Worm (Caenorhabditis elegans) whole organism, young adult: ENCODE results near the gene nep-3.

Experiments
- B0261.1 ChIP-seq: sonication (generic microtip); optimal IDR thresholded peaks from 2 replicates; lab custom pipeline; 2016; ENCODE audit warnings: mild to moderate bottlenecking, missing genetic modification characterization, moderate library complexity, missing compliant biosample characterization
- C06A6.2 ChIP-seq: fragments of 200-800 bp; sonication (Bioruptor generic); conservative IDR thresholded peaks from 2 replicates; pipeline ENCODE4 v1.3.6; 2022; ENCODE audit warnings: missing genetic modification characterization, missing compliant biosample characterization
- F23B12.7 ChIP-seq: sonication (generic microtip); optimal IDR thresholded peaks from 2 replicates; lab custom pipeline; 2017; ENCODE audit warnings: missing genetic modification characterization, mild to moderate bottlenecking, missing compliant biosample characterization, antibody characterized with exemption, moderate library complexity; ENCODE audit not compliant: insufficient read depth
- F52B5.7 ChIP-seq: sonication (generic microtip); optimal IDR thresholded peaks from 2 replicates; lab custom pipeline; 2016; ENCODE audit warnings: mild to moderate bottlenecking, missing genetic modification characterization, missing compliant biosample characterization
- T26A5.8 ChIP-seq: sonication (generic microtip); optimal IDR thresholded peaks from 2 replicates; lab custom pipeline; 2016; ENCODE audit warnings: missing genetic modification characterization, missing compliant biosample characterization
- Y56A3A.18 ChIP-seq: fragments of 200-800 bp; sonication (Bioruptor generic); IDR thresholded peaks from 2 replicates; pipeline ENCODE4 v1.3.6; 2022; ENCODE audit warnings: missing genetic modification reagents, missing genetic modification characterization, missing compliant biosample characterization
- akir-1 ChIP-seq: fragments of 200-800 bp; sonication (Bioruptor generic); optimal IDR thresholded peaks from 2 replicates; lab custom pipeline; 2018; ENCODE audit warnings: mild to moderate bottlenecking, missing genetic modification characterization, moderate library complexity, missing compliant biosample characterization
- atf-7 ChIP-seq: sonication (generic microtip); optimal IDR thresholded peaks from 2 replicates; lab custom pipeline; 2017; ENCODE audit warnings: mild to moderate bottlenecking, missing genetic modification characterization, missing compliant biosample characterization
- cebp-2 ChIP-seq: fragments of 200-800 bp; sonication (Bioruptor generic); IDR thresholded peaks from 2 replicates; pipeline ENCODE4 v1.3.6; 2022; ENCODE audit warnings: missing genetic modification characterization, missing compliant biosample characterization
- ceh-100 ChIP-seq: fragments of 200-800 bp; sonication (Bioruptor generic); IDR thresholded peaks from 2 replicates; pipeline ENCODE4 v1.3.6; 2022; ENCODE audit warnings: missing genetic modification reagents, missing genetic modification characterization, missing compliant biosample characterization
- ceh-91 ChIP-seq: fragments of 200-800 bp; sonication (Bioruptor generic); IDR thresholded peaks from 2 replicates; pipeline ENCODE4 v1.3.6; 2022; ENCODE audit warnings: missing genetic modification reagents, missing genetic modification characterization, missing compliant biosample characterization
- dox-1 ChIP-seq: fragments of 200-800 bp; sonication (Bioruptor generic); IDR thresholded peaks from 2 replicates; pipeline ENCODE4 v1.3.6; 2022; ENCODE audit warnings: missing genetic modification reagents, missing genetic modification characterization, missing compliant biosample characterization
- dpff-1 ChIP-seq: sonication (generic microtip); optimal IDR thresholded peaks from 2 replicates; lab custom pipeline; 2017; ENCODE audit warnings: mild to moderate bottlenecking, missing genetic modification characterization, missing compliant biosample characterization
- egl-44 ChIP-seq: fragments of 200-800 bp; sonication (Bioruptor generic); IDR thresholded peaks from 2 replicates; pipeline ENCODE4 v1.3.6; 2022; ENCODE audit warnings: missing genetic modification reagents, missing genetic modification characterization, missing compliant biosample characterization
- ekl-4 ChIP-seq: fragments of 200-800 bp; sonication (Bioruptor generic); IDR thresholded peaks from 2 replicates; pipeline ENCODE4 v1.3.6; 2022; ENCODE audit warnings: missing genetic modification reagents, missing genetic modification characterization, missing compliant biosample characterization
- gei-17 ChIP-seq: fragments of 200-800 bp; sonication (Bioruptor generic); optimal IDR thresholded peaks from 2 replicates; lab custom pipeline; 2018; ENCODE audit warnings: mild to moderate bottlenecking, missing genetic modification characterization, missing compliant biosample characterization
- madf-3 ChIP-seq: fragments of 200-800 bp; sonication (Bioruptor generic); IDR thresholded peaks from 2 replicates; pipeline ENCODE4 v1.3.6; 2022; ENCODE audit warnings: missing genetic modification reagents, missing genetic modification characterization, missing compliant biosample characterization
- mcd-1 ChIP-seq: fragments of 200-800 bp; sonication (Bioruptor generic); IDR thresholded peaks from 2 replicates; pipeline ENCODE4 v1.3.6; 2022; ENCODE audit warnings: missing genetic modification reagents, missing genetic modification characterization, missing compliant biosample characterization
- mes-4 ChIP-seq: sonication (generic microtip); optimal IDR thresholded peaks from 2 replicates; lab custom pipeline; 2016; ENCODE audit warnings: missing genotype, missing genetic modification characterization, missing compliant biosample characterization
- nfya-1 ChIP-seq: sonication (generic microtip); optimal IDR thresholded peaks from 2 replicates; lab custom pipeline; 2017; ENCODE audit warnings: antibody characterized with exemption, missing compliant biosample characterization, missing genetic modification characterization, borderline replicate concordance; ENCODE audit not compliant: insufficient read depth
- nfya-2 ChIP-seq: fragments of 200-800 bp; sonication (Bioruptor generic); IDR thresholded peaks from 2 replicates; pipeline ENCODE4 v1.3.6; 2022; ENCODE audit warnings: missing genetic modification reagents, missing genetic modification characterization, missing compliant biosample characterization
- nfyb-1 ChIP-seq: fragments of 200-800 bp; sonication (Bioruptor generic); IDR thresholded peaks from 2 replicates; pipeline ENCODE4 v1.3.6; 2022; ENCODE audit warnings: missing genetic modification reagents, missing genetic modification characterization, missing compliant biosample characterization
- nhr-27 ChIP-seq: fragments of 200-800 bp; sonication (Bioruptor generic); optimal IDR thresholded peaks from 2 replicates; lab custom pipeline; 2018; ENCODE audit warnings: mild to moderate bottlenecking, missing genetic modification characterization, moderate library complexity, missing compliant biosample characterization
- sdz-38 ChIP-seq: sonication (generic microtip); optimal IDR thresholded peaks from 2 replicates; lab custom pipeline; 2016; ENCODE audit warnings: missing genotype, missing genetic modification characterization, missing compliant biosample characterization
- snpc-1.3 ChIP-seq: sonication (generic microtip); optimal IDR thresholded peaks from 2 replicates; lab custom pipeline; 2017; ENCODE audit warnings: missing genetic modification characterization, mild to moderate bottlenecking, missing compliant biosample characterization, antibody characterized with exemption, moderate library complexity, missing genotype, missing genetic modification reagents; ENCODE audit not compliant: insufficient read depth
- somi-1 ChIP-seq: fragments of 200-800 bp; sonication (Bioruptor generic); optimal IDR thresholded peaks from 2 replicates; lab custom pipeline; 2018; ENCODE audit warnings: mild to moderate bottlenecking, missing genetic modification characterization, missing compliant biosample characterization
- tbx-9 ChIP-seq: sonication (generic microtip); optimal IDR thresholded peaks from 2 replicates; lab custom pipeline; 2016; ENCODE audit warnings: borderline replicate concordance, missing genetic modification characterization, inconsistent platforms, missing compliant biosample characterization
- tlf-1 ChIP-seq: fragments of 200-800 bp; sonication (Bioruptor generic); optimal IDR thresholded peaks from 2 replicates; lab custom pipeline; 2018; ENCODE audit warnings: mild to moderate bottlenecking, missing genetic modification characterization, missing compliant biosample characterization
- zfh-2 ChIP-seq: fragments of 200-800 bp; sonication (Bioruptor generic); conservative IDR thresholded peaks from 2 replicates; pipeline ENCODE4 v1.3.6; 2022; ENCODE audit warnings: missing genetic modification reagents, missing genetic modification characterization, missing compliant biosample characterization
- ztf-28 ChIP-seq: fragments of 200-800 bp; sonication (Bioruptor generic); IDR thresholded peaks from 2 replicates; pipeline ENCODE4 v1.3.6; 2022; ENCODE audit warnings: missing genetic modification reagents, missing genetic modification characterization, missing compliant biosample characterization
- ztf-6 ChIP-seq: fragments of 200-800 bp; sonication (Bioruptor generic); IDR thresholded peaks from 2 replicates; pipeline ENCODE4 v1.3.6; 2022; ENCODE audit warnings: missing genetic modification reagents, missing genetic modification characterization, missing compliant biosample characterization

The nep-3 gene

DNA sequence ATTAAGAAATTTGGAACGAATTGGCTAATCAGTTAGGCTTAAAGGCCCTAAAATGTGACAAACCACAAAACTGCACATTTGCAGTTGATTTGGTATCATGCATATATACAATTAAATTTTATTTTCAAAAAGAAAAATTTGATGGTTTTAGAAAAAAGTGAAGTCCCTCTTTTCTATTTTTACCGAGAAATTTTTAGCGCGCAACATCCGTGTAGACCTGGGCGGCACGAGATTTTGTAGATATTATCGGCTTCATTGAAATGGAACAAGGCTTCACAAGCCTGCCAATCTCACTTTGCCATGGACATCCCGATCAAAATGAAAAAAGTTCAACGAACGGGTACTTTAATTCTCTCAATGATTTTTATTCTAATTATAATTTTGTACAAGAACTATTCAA, 31.0 kb downstream of the nep-3 start, which contains the start of gene C17A2.2:
Gene C17A2.2, plus strand, starts transcription at position 301 of the 400 bp plus-strand sequence.
- TF ChIP-seq zfh-2 (GFP tag; lab: Robert Waterston, UW) (no peak), tbx-9 (tag; lab: Kevin White, UChicago) (no peak), nfya-2 (GFP tag; lab: Robert Waterston, UW) (no peak), somi-1 (GFP tag; lab: Kevin White, UChicago) (no peak), nhr-27 (tag; lab: Kevin White, UChicago) (no peak), sdz-38 (tag; lab: Kevin White, UChicago) (no peak)

DNA sequence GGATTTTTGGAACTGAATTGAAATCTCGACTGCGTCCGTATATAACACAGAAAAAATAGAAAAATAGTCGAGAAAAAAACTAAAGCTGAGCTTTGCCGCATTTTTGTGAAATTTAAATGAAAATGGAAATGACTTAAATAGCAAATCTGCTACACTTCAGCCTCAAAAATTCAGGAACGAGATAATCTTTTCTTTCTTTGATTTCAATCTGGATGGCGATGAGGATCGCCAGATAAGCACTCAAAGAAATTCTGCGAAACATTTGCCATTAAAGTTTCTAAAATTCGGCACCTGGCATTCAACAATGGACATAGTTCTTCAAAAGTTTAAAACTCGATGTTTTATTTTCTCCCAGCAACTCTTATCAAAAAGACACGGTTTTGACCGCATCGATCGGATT, 33.7 kb downstream of the nep-3 start, which contains the start of the genes C17A2.7 and C17A2.3:
Gene C17A2.7, minus strand, starts transcription at position 101 of the 400 bp plus-strand sequence.
Gene C17A2.3, plus strand, starts transcription at position 305 of the 400 bp plus-strand sequence.
- TF ChIP-seq ekl-4 (GFP tag; lab: Robert Waterston, UW) (no peak), mcd-1 (GFP tag; lab: Robert Waterston, UW) (no peak), F52B5.7 (tag; lab: Kevin White, UChicago) (no peak), ztf-6 (GFP tag; lab: Robert Waterston, UW) (no peak), dpff-1 (tag; lab: Kevin White, UChicago) (no peak), dox-1 (GFP tag; lab: Robert Waterston, UW) (no peak)

DNA sequence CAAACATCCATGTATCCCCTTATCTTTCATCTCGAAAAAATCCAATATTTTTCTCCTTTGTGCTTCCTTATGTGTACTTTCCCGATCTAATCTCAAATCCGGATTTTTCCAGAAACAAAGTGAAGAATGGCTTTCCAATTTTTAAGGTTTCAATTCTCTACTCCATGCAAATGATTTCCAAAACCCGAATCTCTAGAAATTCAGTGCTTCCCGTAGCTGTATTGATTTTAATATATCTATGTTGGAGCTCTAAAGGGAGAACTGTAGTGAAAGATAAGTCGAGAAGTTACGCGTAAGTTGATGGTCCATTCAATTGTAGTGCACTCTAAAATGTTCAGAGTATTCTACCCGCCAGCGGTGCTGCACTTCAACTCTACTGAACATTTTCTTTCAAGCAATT, 37.5 kb downstream of the nep-3 start, which contains the start of gene C17A2.4:
Gene C17A2.4, plus strand, starts transcription at position 301 of the 400 bp plus-strand sequence.
- TF ChIP-seq atf-7 (tag; lab: Kevin White, UChicago): no peak

DNA sequence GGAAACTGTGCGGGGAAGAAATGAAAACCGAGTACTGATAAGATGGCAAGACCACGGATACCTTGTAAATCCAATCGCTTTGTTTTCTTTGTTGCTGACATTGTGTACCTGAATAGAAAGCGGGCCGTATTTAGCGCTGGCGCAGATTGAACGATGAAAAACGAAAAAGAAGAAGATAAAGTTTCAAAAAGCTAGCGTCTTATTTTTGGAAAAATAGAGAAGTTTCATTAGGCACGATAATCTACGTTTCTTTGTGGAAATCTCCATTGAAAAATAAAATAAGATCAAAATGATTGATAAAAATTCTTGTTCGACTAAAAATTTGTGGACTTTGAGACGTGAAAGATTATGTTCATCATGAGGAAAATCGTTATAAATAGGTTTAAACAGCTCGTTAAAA, 41.1 kb downstream of the nep-3 start, which contains the start of gene oac-4:
Gene oac-4, minus strand, starts transcription at position 101 of the 400 bp plus-strand sequence.
- TF ChIP-seq C06A6.2 (GFP tag; lab: Robert Waterston, UW) (no peak), nfyb-1 (GFP tag; lab: Robert Waterston, UW) (no peak), ceh-100 (no peak), cebp-2 (GFP tag; lab: Robert Waterston, UW) (no peak), snpc-1.3 (tag; lab: Kevin White, UChicago) (no peak), nfya-1 (tag; lab: Kevin White, UChicago) (no peak), Y56A3A.18 (GFP tag; lab: Robert Waterston, UW) (no peak), ceh-91 (GFP tag; lab: Robert Waterston, UW) (no peak), tlf-1 (GFP tag; lab: Kevin White, UChicago) (no peak), mes-4 (tag; lab: Kevin White, UChicago) (no peak), T26A5.8 (tag; lab: Kevin White, UChicago) (no peak), F23B12.7 (tag; lab: Kevin White, UChicago) (no peak), ztf-28 (no peak), gei-17 (GFP tag; lab: Kevin White, UChicago) (no peak), B0261.1 (tag; lab: Kevin White, UChicago) (no peak)

DNA sequence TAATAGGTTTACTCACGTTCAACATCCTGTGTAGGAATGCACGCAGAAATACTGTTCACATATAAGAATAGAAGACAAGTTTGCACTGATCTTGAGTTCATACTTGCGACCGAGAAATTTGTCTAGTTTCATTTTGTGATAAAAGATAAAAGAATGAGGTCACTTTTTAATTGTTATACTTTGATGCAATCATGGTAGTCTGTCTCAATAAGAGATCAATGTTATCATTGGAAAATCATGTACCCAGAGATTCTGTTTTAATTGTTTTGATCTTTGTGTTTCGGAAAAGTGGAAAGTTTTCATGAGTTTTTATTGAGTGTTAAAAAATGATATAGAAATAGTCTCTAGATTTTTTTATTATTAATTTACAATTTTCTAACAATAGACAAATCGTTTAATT, 44.6 kb downstream of the nep-3 start, which contains the start of gene F54D10.9:
Gene F54D10.9, minus strand, starts transcription at position 101 of the 400 bp plus-strand sequence.
- TF ChIP-seq akir-1 (GFP tag; lab: Kevin White, UChicago) (no peak), egl-44 (GFP tag; lab: Robert Waterston, UW) (no peak), madf-3 (GFP tag; lab: Robert Waterston, UW) (no peak)
